Worm (Caenorhabditis elegans) whole organism, L1 larva: ENCODE data around the gene F38A5.6.

Experiments used
- blmp-1 ChIP-seq: fragments of 150-350 bp; optimal IDR thresholded peaks from 2 replicates; lab custom pipeline; 2014; ENCODE audit warnings: missing biosample characterization, missing genetic modification characterization
- fkh-10 ChIP-seq: sonication (generic microtip); optimal IDR thresholded peaks from 2 replicates; lab custom pipeline; 2017; ENCODE audit warnings: missing biosample characterization, missing genetic modification reagents, missing genetic modification characterization
- nhr-76 ChIP-seq: sonication (generic microtip); optimal IDR thresholded peaks from 2 replicates; lab custom pipeline; 2017; ENCODE audit warnings: missing biosample characterization, missing genetic modification characterization
- tbx-2 ChIP-seq: sonication (generic microtip); optimal IDR thresholded peaks from 2 replicates; lab custom pipeline; 2016; ENCODE audit warnings: missing genetic modification characterization, missing compliant biosample characterization

DNA sequence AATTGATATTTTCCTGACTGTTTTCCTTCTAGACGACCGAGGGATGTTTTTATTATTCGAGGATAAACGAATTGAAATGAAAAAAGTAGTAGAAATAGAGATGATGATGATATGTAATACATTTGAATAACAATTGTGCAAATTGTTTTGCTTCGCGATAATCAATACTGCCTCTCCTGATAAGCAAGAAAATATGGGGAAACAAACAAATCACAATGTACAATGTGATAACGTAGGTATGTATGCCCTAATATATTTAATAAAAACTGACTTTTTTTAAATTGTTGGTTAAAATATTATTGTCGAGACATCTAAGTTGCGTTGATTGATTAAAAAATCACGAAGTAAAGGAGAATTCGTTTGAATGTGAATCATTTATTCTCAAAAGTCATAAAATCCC is 30.6 kb upstream of the F38A5.6 start, which contains the start of gene cest-5.2:
- TF ChIP-seq tbx-2 (tag; lab: Kevin White, UChicago) (no peak), nhr-76 (no peak), fkh-10 (GFP tag; lab: Kevin White, UChicago) (no peak), blmp-1 (no peak)
